Comparison of ENCODE assay signal across 1 fruit fly cellular context in the genomic region with DNA sequence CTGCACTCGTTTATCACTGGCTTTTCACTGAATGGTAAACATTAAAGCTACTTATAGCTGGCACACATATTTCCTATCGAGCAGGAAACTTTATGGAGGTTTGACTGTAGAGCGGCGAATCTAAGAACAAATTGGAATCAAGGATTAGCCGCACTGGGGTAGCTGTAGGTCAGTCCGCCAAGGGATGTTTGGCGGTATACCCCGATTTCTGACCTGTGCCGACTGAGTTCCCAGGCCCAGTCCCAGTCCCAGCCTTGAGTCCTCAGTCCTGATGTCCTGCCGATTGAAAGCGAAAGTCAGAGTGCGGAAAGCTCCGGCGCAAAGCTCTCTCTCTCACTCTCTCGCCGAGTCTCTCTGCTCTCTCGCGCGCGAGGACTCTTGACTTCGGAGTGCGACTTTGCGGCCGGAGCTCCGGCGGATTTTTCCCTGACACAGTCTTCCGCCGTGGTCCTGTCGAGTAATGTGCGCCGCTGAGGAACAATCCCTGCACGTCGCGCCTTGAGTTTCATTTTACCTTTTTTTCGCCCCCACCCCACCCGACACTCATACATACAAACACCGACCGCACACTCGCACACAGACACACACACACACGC.
TF ChIP-seq lines count a peak whose summit lies in the region.

A gene (plus strand): TSS at position 429 of the 596 bp plus-strand sequence.

TF ChIP-seq in whole organism, embryonic, 481 proteins besides CTCF, POLR2A, EP300 and RAD21 (continued from another document):
- TF ChIP-seq CG13894 (tag; optimal IDR thresholded peaks at IDR 0.05; lab: Kevin White, UChicago) (peak; percentile 100), CG3995 (GFP tag; optimal IDR thresholded peaks at IDR 0.05; lab: Kevin White, UChicago) (no peak), Lhr (GFP tag; optimal IDR thresholded peaks at IDR 0.05; lab: Kevin White, UChicago) (no peak), Bgb (GFP tag; IDR thresholded peaks at IDR 0.05; lab: Robert Waterston, UW; ENCODE audit: partially characterized antibody) (peak; percentile 27; the same call in 1 of the 2 replicates), CG16779 (GFP tag; IDR thresholded peaks at IDR 0.05; lab: Robert Waterston, UW) (peak; percentile 74), lab (GFP tag; optimal IDR thresholded peaks at IDR 0.05; lab: Kevin White, UChicago) (peak; percentile 22), inv (GFP tag; IDR thresholded peaks at IDR 0.05; lab: Robert Waterston, UW; ENCODE audit: partially characterized antibody) (0 out of 2 replicates have a peak, but pooled peaks have one; percentile 10), CG17912 (GFP tag; optimal IDR thresholded peaks at IDR 0.05; lab: Kevin White, UChicago) (no peak), cg (GFP tag; optimal IDR thresholded peaks at IDR 0.05; lab: Kevin White, UChicago) (peak; percentile 57), dan (GFP tag; IDR thresholded peaks at IDR 0.05; lab: Robert Waterston, UW) (no peak), Ets97D (GFP tag; optimal IDR thresholded peaks at IDR 0.05; lab: Kevin White, UChicago) (no peak), ttk (GFP tag; IDR thresholded peaks at IDR 0.05; lab: Robert Waterston, UW) (0 out of 2 replicates have a peak, but pooled peaks have one; percentile 24), CG18599 (GFP tag; optimal IDR thresholded peaks at IDR 0.05; lab: Kevin White, UChicago) (peak; percentile 7), ase (GFP tag; IDR thresholded peaks at IDR 0.05; lab: Robert Waterston, UW) (0 out of 3 replicates have a peak, but pooled peaks have one; percentile 36), Atf3 (GFP tag; optimal IDR thresholded peaks at IDR 0.05; lab: Kevin White, UChicago) (no peak), ssp (GFP tag; IDR thresholded peaks at IDR 0.05; lab: Robert Waterston, UW) (no peak), row (GFP tag; IDR thresholded peaks at IDR 0.05; lab: Robert Waterston, UW) (peak; percentile 12; the same call in 1 of the 3 replicates), CG14667 (GFP tag; IDR thresholded peaks at IDR 0.05; lab: Robert Waterston, UW) (no peak), nerfin-1 (tag; optimal IDR thresholded peaks at IDR 0.05; lab: Kevin White, UChicago) (no peak), stc (GFP tag; IDR thresholded peaks at IDR 0.05; lab: Robert Waterston, UW) (no peak), CG15514 (GFP tag; optimal IDR thresholded peaks at IDR 0.05; lab: Kevin White, UChicago) (peak; percentile 18), CG5953 (GFP tag; IDR thresholded peaks at IDR 0.05; lab: Robert Waterston, UW) (no peak), CG18262 (tag; optimal IDR thresholded peaks at IDR 0.05; lab: Kevin White, UChicago) (no peak), Adf1 (GFP tag; IDR thresholded peaks at IDR 0.05; lab: Robert Waterston, UW) (peak; percentile 14; the same call in 1 of the 2 replicates), CG16815 (GFP tag; optimal IDR thresholded peaks at IDR 0.05; lab: Kevin White, UChicago) (no peak), CG32767 (GFP tag; IDR thresholded peaks at IDR 0.05; lab: Robert Waterston, UW) (0 out of 2 replicates have a peak, but pooled peaks have one; percentile 26), CG6254 (GFP tag; optimal IDR thresholded peaks at IDR 0.05; lab: Kevin White, UChicago) (no peak), seq (GFP tag; IDR thresholded peaks at IDR 0.05; lab: Robert Waterston, UW) (peak; percentile 31; the same call in 1 of the 2 replicates), Ravus (GFP tag; IDR thresholded peaks at IDR 0.05; lab: Robert Waterston, UW) (no peak), Trl (optimal IDR thresholded peaks at IDR 0.05; lab: Kevin White, UChicago) (peak in 1 of 2 experiments; percentile 71), Trl (GFP tag; optimal IDR thresholded peaks at IDR 0.05; lab: Kevin White, UChicago) (no peak)
